Worm (Caenorhabditis elegans) whole organism, early embryonic: ENCODE results near the gene dpy-10.

Experiments
- B0310.2 ChIP-seq: sonication (generic microtip); optimal IDR thresholded peaks from 2 replicates; lab custom pipeline; 2016; ENCODE audit warnings: mild to moderate bottlenecking, missing genetic modification characterization, missing compliant biosample characterization
- F13C5.2 ChIP-seq: sonication (generic microtip); optimal IDR thresholded peaks from 2 replicates; lab custom pipeline; 2017; ENCODE audit warnings: mild to moderate bottlenecking, missing genetic modification characterization, inconsistent platforms, missing compliant biosample characterization
- ama-1 ChIP-seq: fragments of 150-350 bp; optimal IDR thresholded peaks from 2 replicates; lab custom pipeline; 2014
- ceh-36 ChIP-seq: sonication (generic microtip); optimal IDR thresholded peaks from 2 replicates; lab custom pipeline; 2016; ENCODE audit warnings: missing genetic modification characterization, inconsistent platforms, missing compliant biosample characterization
- ets-7 ChIP-seq: sonication (generic microtip); optimal IDR thresholded peaks from 2 replicates; lab custom pipeline; 2016; ENCODE audit warnings: missing genotype, missing genetic modification characterization, missing compliant biosample characterization
- flt-1 ChIP-seq: fragments of 200-800 bp; sonication (Bioruptor generic); IDR thresholded peaks from 2 replicates; pipeline ENCODE4 v1.3.6; 2022; ENCODE audit warnings: missing genetic modification characterization, missing compliant biosample characterization
- hmbx-1 ChIP-seq: sonication (generic microtip); optimal IDR thresholded peaks from 2 replicates; lab custom pipeline; 2016; ENCODE audit warnings: mild to moderate bottlenecking, missing genetic modification characterization, missing compliant biosample characterization
- hmg-4 ChIP-seq: fragments of 200-800 bp; sonication (Bioruptor generic); optimal IDR thresholded peaks from 2 replicates; lab custom pipeline; 2018; ENCODE audit warnings: mild to moderate bottlenecking, missing genetic modification characterization, missing compliant biosample characterization
- pes-1 ChIP-seq: fragments of 200-800 bp; sonication (Bioruptor generic); IDR thresholded peaks from 2 replicates; pipeline ENCODE4 v1.3.6; 2022; ENCODE audit warnings: missing genetic modification reagents, missing genetic modification characterization, missing compliant biosample characterization
- scrt-1 ChIP-seq: fragments of 200-800 bp; sonication (Bioruptor generic); IDR thresholded peaks from 2 replicates; pipeline ENCODE4 v1.3.6; 2022; ENCODE audit warnings: missing genetic modification characterization, missing compliant biosample characterization
- sea-1 ChIP-seq: fragments of 200-800 bp; sonication (Bioruptor generic); conservative IDR thresholded peaks from 2 replicates; pipeline ENCODE4 v1.3.6; 2022; ENCODE audit warnings: missing genetic modification characterization, missing compliant biosample characterization
- tbx-11 ChIP-seq: fragments of 200-800 bp; sonication (Bioruptor generic); IDR thresholded peaks from 2 replicates; pipeline ENCODE4 v1.3.6; 2022; ENCODE audit warnings: missing genetic modification characterization, missing compliant biosample characterization

DNA sequence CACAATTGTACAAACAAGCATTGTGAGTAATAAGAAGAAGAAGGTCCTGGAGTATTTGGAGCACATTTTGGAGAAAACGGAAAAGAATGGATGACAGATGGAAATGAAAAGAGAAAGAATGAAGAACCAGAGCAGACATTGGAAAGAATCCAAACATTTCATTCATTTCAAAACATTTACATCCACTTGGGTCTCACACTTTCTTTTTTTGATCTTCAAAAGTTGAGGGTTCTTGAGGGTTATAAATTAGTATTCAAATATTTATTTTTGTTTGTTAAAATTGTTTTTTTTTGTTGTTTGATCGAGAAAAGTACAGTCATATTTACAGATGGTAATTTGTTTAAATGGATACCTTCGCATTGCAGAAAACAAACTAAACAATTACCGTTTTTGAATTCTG is 21.7 kb upstream of the dpy-10 start, which contains the start of gene T14B4.9:
- TF ChIP-seq F13C5.2 (tag; lab: Kevin White, UChicago) (no peak), ama-1 (lab: Kevin White, UChicago) (no peak), ets-7 (tag; lab: Kevin White, UChicago) (no peak), ceh-36 (tag; lab: Kevin White, UChicago) (no peak), B0310.2 (tag; lab: Kevin White, UChicago) (no peak), hmg-4 (GFP tag; lab: Kevin White, UChicago) (no peak), sea-1 (GFP tag; lab: Robert Waterston, UW) (no peak), flt-1 (no peak), tbx-11 (GFP tag; lab: Robert Waterston, UW) (no peak), hmbx-1 (tag; lab: Kevin White, UChicago) (no peak), pes-1 (GFP tag; lab: Robert Waterston, UW) (no peak), scrt-1 (GFP tag; lab: Robert Waterston, UW) (no peak)
